Worm (Caenorhabditis elegans): ENCODE measurements around the gene Y42H9AR.5.

DNA sequence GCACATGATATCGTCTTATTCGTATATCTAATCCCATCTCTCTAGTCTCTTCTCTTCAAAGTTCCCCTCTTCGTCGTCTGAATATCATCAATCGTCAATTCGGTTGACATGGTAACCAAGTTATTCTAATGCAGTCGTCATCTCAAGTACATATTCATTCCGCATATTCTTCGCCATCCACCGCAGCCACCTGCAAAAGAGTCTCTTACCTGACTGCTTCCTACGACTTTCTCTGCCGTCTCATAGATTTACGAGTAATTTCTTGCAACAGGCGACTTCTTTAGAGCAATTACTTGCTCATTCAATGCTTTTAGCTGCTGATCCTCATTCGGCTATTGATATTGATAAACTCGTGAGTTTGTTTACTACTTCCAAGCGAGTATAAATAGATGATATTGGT lies 25.1 kb downstream of the Y42H9AR.5 start:
- no peak for TF ChIP-seq unc-3 (GFP tag; conservative IDR thresholded peaks at IDR 0.05)
- TF ChIP-seq unc-3 (tag; optimal IDR thresholded peaks at IDR 0.05) = no peak
- TF ChIP-seq ceh-30 (tag; optimal IDR thresholded peaks at IDR 0.05) = no peak
